Worm (Caenorhabditis elegans): Measurements from ENCODE around the gene F08F3.6.

ce11 chrV:5453615-5454014 lies 33.7 kb upstream of the F08F3.6 start, which contains the start of gene glc-3:
- TF ChIP-seq sma-3 (GFP tag; optimal IDR thresholded peaks at IDR 0.05) = no peak
- no peak for TF ChIP-seq zag-1 (tag; optimal IDR thresholded peaks at IDR 0.05)
- no peak for TF ChIP-seq nhr-12 (tag; optimal IDR thresholded peaks at IDR 0.05)
- no peak for TF ChIP-seq unc-39 (tag; optimal IDR thresholded peaks at IDR 0.05)

Measured in whole organism, L2 larva.